Fruit fly (Drosophila melanogaster) whole organism, pupa: Measurements from ENCODE around the gene CG31922.

Experiments
- CG12605 ChIP-seq: fragments of 200-800 bp; sonication (Bioruptor generic); IDR thresholded peaks from 2 replicates; pipeline ENCODE4 v1.3.6; 2022; ENCODE audit warnings: missing biosample characterization, missing genetic modification characterization
- CG32121 ChIP-seq: fragments of 200-800 bp; sonication (Bioruptor generic); IDR thresholded peaks from 2 replicates; pipeline ENCODE4 v1.3.6; 2022; ENCODE audit warnings: missing biosample characterization, missing genetic modification characterization
- CG8159 ChIP-seq: fragments of 200-800 bp; sonication (Bioruptor generic); optimal IDR thresholded peaks from 3 replicates; lab custom pipeline; 2018; ENCODE audit warnings: missing biosample characterization, mild to moderate bottlenecking, missing genetic modification characterization, moderate library complexity
- CG8301 ChIP-seq: fragments of 200-800 bp; sonication (Bioruptor generic); optimal IDR thresholded peaks from 2 replicates; lab custom pipeline; 2018; ENCODE audit warnings: missing biosample characterization, mild to moderate bottlenecking, missing genetic modification characterization
- CG9948 ChIP-seq: fragments of 200-800 bp; sonication (Bioruptor generic); optimal IDR thresholded peaks from 2 replicates; lab custom pipeline; 2018; ENCODE audit warnings: missing biosample characterization, mild to moderate bottlenecking, missing genetic modification characterization, moderate library complexity
- D1 ChIP-seq: fragments of 200-800 bp; sonication (Bioruptor generic); optimal IDR thresholded peaks from 2 replicates; lab custom pipeline; 2018; ENCODE audit warnings: missing biosample characterization, mild to moderate bottlenecking, missing genetic modification characterization, moderate library complexity
- gl ChIP-seq: fragments of 200-800 bp; sonication (Bioruptor generic); optimal IDR thresholded peaks from 2 replicates; lab custom pipeline; 2018; ENCODE audit warnings: missing biosample characterization, mild to moderate bottlenecking, missing genetic modification characterization

dm6 chr2L:1185642-1186497 lies 15.9 kb downstream of the CG31922 start, which contains the start of gene CG5001:
- peak; percentile 84 for TF ChIP-seq CG8301 (tag; lab: Kevin White, UChicago)
- TF ChIP-seq CG8159 (tag; lab: Kevin White, UChicago) = peak; percentile 83
- TF ChIP-seq D1 (tag; lab: Kevin White, UChicago) = no peak
- TF ChIP-seq CG12605 (GFP tag; lab: Robert Waterston, UW) = peak; percentile 84
- peak; percentile 87 for TF ChIP-seq CG32121
- TF ChIP-seq gl (tag; lab: Kevin White, UChicago) = peak; percentile 32
- peak; percentile 73 for TF ChIP-seq CG9948 (tag; lab: Kevin White, UChicago)
